Worm (Caenorhabditis elegans): ENCODE data around the gene T22B7.4.

DNA sequence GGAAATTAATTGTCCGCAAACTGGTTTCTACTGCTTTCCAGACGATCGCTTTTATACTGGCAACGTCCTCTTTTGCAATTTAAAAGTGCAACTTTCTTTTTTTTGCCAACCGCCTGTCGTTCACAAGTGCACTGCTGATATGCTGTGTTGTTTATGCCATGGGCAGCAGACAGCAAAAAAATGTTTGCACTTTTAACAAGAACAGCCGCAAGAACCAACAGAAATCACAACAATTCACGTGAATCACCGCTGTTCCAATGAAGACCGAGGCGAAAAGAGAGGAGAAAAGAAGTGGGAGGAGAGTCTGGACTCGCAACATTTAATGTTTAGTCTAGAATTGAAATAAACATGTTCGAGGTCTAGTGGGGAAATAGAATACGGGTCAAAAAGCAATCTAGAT, 12.6 kb upstream of the T22B7.4 start, which contains the start of gene T22B7.7:
- TF ChIP-seq unc-62 (GFP tag; optimal IDR thresholded peaks at IDR 0.05) (peak; percentile 47), sea-2 (GFP tag; IDR thresholded peaks at IDR 0.05) (no peak), ama-1 (optimal IDR thresholded peaks at IDR 0.05) (no peak), ama-1 (GFP tag; optimal IDR thresholded peaks at IDR 0.05) (no peak), ceh-58 (GFP tag; IDR thresholded peaks at IDR 0.05) (no peak)
